Worm (Caenorhabditis elegans) whole organism, L4 larva: ENCODE results near the gene pbs-6.

ENCODE experiments used
- F10B5.3 ChIP-seq: sonication (generic microtip); optimal IDR thresholded peaks from 2 replicates; lab custom pipeline; 2016; ENCODE audit warnings: mild to moderate bottlenecking, missing genetic modification characterization, missing compliant biosample characterization
- Y48G9A.11 ChIP-seq: fragments of 200-800 bp; sonication (Bioruptor generic); IDR thresholded peaks from 2 replicates; pipeline ENCODE4 v1.3.6; 2022; ENCODE audit warnings: missing genetic modification reagents, missing genetic modification characterization, missing compliant biosample characterization
- ZK337.2 ChIP-seq: fragments of 200-800 bp; sonication (Bioruptor generic); IDR thresholded peaks from 2 replicates; pipeline ENCODE4 v1.3.6; 2022; ENCODE audit warnings: missing genetic modification reagents, missing genetic modification characterization, missing compliant biosample characterization
- aly-2 ChIP-seq: sonication (generic microtip); optimal IDR thresholded peaks from 2 replicates; lab custom pipeline; 2018; ENCODE audit warnings: missing biosample characterization, missing genetic modification characterization
- arid-1 ChIP-seq: fragments of 200-800 bp; sonication (Bioruptor generic); conservative IDR thresholded peaks from 2 replicates; pipeline ENCODE4 v1.3.6; 2022; ENCODE audit warnings: missing genetic modification reagents, missing genetic modification characterization, missing compliant biosample characterization
- ceh-44 ChIP-seq: fragments of 200-800 bp; sonication (Bioruptor generic); IDR thresholded peaks from 2 replicates; pipeline ENCODE4 v1.3.6; 2022; ENCODE audit warnings: missing genetic modification reagents, missing genetic modification characterization, missing compliant biosample characterization
- daf-16 ChIP-seq, 3 experiments: sonication (generic microtip); optimal IDR thresholded peaks; 2 replicates each; lab custom pipeline; 2016 to 2017; ENCODE audit warnings: missing genetic modification characterization in 3 of 3, missing genetic modification reagents in 3 of 3, mild to moderate bottlenecking in 2 of 3, missing compliant biosample characterization in 2 of 3, missing biosample characterization in 1 of 3, moderate library complexity in 1 of 3
- dmd-8 ChIP-seq: fragments of 200-800 bp; sonication (Bioruptor generic); IDR thresholded peaks from 2 replicates; pipeline ENCODE4 v1.3.6; 2022; ENCODE audit warnings: missing genetic modification characterization, missing compliant biosample characterization
- dmd-9 ChIP-seq: fragments of 200-800 bp; sonication (Bioruptor generic); IDR thresholded peaks from 2 replicates; pipeline ENCODE4 v1.3.6; 2022; ENCODE audit warnings: missing genetic modification reagents, missing genetic modification characterization, missing compliant biosample characterization
- duxl-1 ChIP-seq: sonication (generic microtip); optimal IDR thresholded peaks from 2 replicates; lab custom pipeline; 2016; ENCODE audit warnings: mild to moderate bottlenecking, missing genetic modification characterization, moderate library complexity, missing compliant biosample characterization; ENCODE audit not compliant: poor library complexity
- dve-1 ChIP-seq: sonication (generic microtip); optimal IDR thresholded peaks from 2 replicates; lab custom pipeline; 2017; ENCODE audit warnings: antibody characterized with exemption, mild to moderate bottlenecking, missing genetic modification characterization, missing compliant biosample characterization; ENCODE audit not compliant: insufficient read depth
- egl-43 ChIP-seq: fragments of 200-800 bp; sonication (Bioruptor generic); IDR thresholded peaks from 2 replicates; pipeline ENCODE4 v1.3.6; 2022; ENCODE audit warnings: missing genetic modification reagents, missing genetic modification characterization, missing compliant biosample characterization
- fkh-10 ChIP-seq: fragments of 150-350 bp; optimal IDR thresholded peaks from 2 replicates; lab custom pipeline; 2014; ENCODE audit warnings: missing biosample characterization, missing genetic modification reagents, missing genetic modification characterization
- fos-1 ChIP-seq: fragments of 150-350 bp; optimal IDR thresholded peaks from 2 replicates; lab custom pipeline; 2014; ENCODE audit warnings: missing biosample characterization, missing genetic modification characterization
- hlh-11 ChIP-seq: fragments of 200-800 bp; sonication (Bioruptor generic); optimal IDR thresholded peaks from 2 replicates; lab custom pipeline; 2018; ENCODE audit warnings: mild to moderate bottlenecking, missing genetic modification characterization, missing compliant biosample characterization
- hlh-30 ChIP-seq: sonication (generic microtip); optimal IDR thresholded peaks from 2 replicates; lab custom pipeline; 2017; ENCODE audit warnings: antibody characterized with exemption, mild to moderate bottlenecking, missing genetic modification characterization, missing compliant biosample characterization; ENCODE audit not compliant: insufficient read depth
- lim-7 ChIP-seq: fragments of 200-800 bp; sonication (Bioruptor generic); IDR thresholded peaks from 2 replicates; pipeline ENCODE4 v1.3.6; 2022; ENCODE audit warnings: missing genetic modification characterization, missing compliant biosample characterization
- lin-38 ChIP-seq: fragments of 200-800 bp; sonication (Bioruptor generic); IDR thresholded peaks from 2 replicates; pipeline ENCODE4 v1.3.6; 2022; ENCODE audit warnings: missing genetic modification reagents, missing genetic modification characterization, missing compliant biosample characterization
- lsy-2 ChIP-seq, 2 experiments: fragments of 150-350 bp in 1 of 2; sonication (generic microtip) in 1 of 2; optimal IDR thresholded peaks; 2 replicates each; lab custom pipeline; 2014 to 2017; ENCODE audit warnings: missing biosample characterization in 2 of 2, missing genetic modification characterization in 2 of 2
- mdl-1 ChIP-seq, 2 experiments: fragments of 150-350 bp in 1 of 2; sonication (generic microtip) in 1 of 2; optimal IDR thresholded peaks; 2 replicates each; lab custom pipeline; 2014 to 2017; ENCODE audit warnings: missing biosample characterization in 2 of 2, missing genetic modification characterization in 2 of 2
- mes-2 ChIP-seq: sonication (generic microtip); optimal IDR thresholded peaks from 2 replicates; lab custom pipeline; 2016; ENCODE audit warnings: missing genotype, mild to moderate bottlenecking, missing genetic modification characterization, missing compliant biosample characterization; ENCODE audit not compliant: poor library complexity, severe bottlenecking
- nhr-28 ChIP-seq: fragments of 150-350 bp; optimal IDR thresholded peaks from 2 replicates; lab custom pipeline; 2014; ENCODE audit warnings: missing biosample characterization, missing genetic modification characterization
- nhr-41 ChIP-seq: fragments of 200-800 bp; sonication (Bioruptor generic); IDR thresholded peaks from 2 replicates; pipeline ENCODE4 v1.3.6; 2022; ENCODE audit warnings: missing genetic modification reagents, missing genetic modification characterization, missing compliant biosample characterization
- nhr-42 ChIP-seq: fragments of 200-800 bp; sonication (Bioruptor generic); IDR thresholded peaks from 2 replicates; pipeline ENCODE4 v1.3.6; 2022; ENCODE audit warnings: missing genetic modification characterization, missing compliant biosample characterization
- pha-4 ChIP-seq, 2 experiments: fragments of 150-350 bp in 1 of 2; fragments of 200-800 bp in 1 of 2; sonication (Bioruptor generic) in 1 of 2; IDR thresholded peaks in 1 of 2; optimal IDR thresholded peaks in 1 of 2; 2 replicates each; pipeline versions ENCODE4 v1.3.6 to Lab custom; 2014 to 2022; ENCODE audit warnings: missing genetic modification characterization in 2 of 2, missing genetic modification reagents in 2 of 2, missing biosample characterization in 1 of 2, missing compliant biosample characterization in 1 of 2
- sdz-12 ChIP-seq: fragments of 200-800 bp; sonication (Bioruptor generic); optimal IDR thresholded peaks from 2 replicates; lab custom pipeline; 2018; ENCODE audit warnings: mild to moderate bottlenecking, missing genetic modification characterization, missing compliant biosample characterization
- set-16 ChIP-seq: fragments of 200-800 bp; sonication (Bioruptor generic); IDR thresholded peaks from 2 replicates; pipeline ENCODE4 v1.3.6; 2022; ENCODE audit warnings: missing genetic modification reagents, missing genetic modification characterization, missing compliant biosample characterization
- skn-1 ChIP-seq: fragments of 150-350 bp; optimal IDR thresholded peaks from 2 replicates; lab custom pipeline; 2014; ENCODE audit warnings: missing biosample characterization, missing genetic modification characterization
- snpc-4 ChIP-seq: fragments of 150-350 bp; optimal IDR thresholded peaks from 2 replicates; lab custom pipeline; 2014; ENCODE audit warnings: missing biosample characterization, missing genetic modification characterization
- tra-1 ChIP-seq: fragments of 200-800 bp; sonication (Bioruptor generic); IDR thresholded peaks from 2 replicates; pipeline ENCODE4 v1.3.6; 2022; ENCODE audit warnings: missing genetic modification reagents, missing genetic modification characterization, missing compliant biosample characterization
- unc-130 ChIP-seq: sonication (generic microtip); optimal IDR thresholded peaks from 2 replicates; lab custom pipeline; 2016; ENCODE audit warnings: missing genetic modification reagents, missing genetic modification characterization, missing compliant biosample characterization
- unc-62 ChIP-seq, 3 experiments: fragments of 150-350 bp in 1 of 3; sonication (generic microtip); optimal IDR thresholded peaks in 2 of 3; peaks in 1 of 3; 1 replicate in 1 of 3; 2 replicates in 2 of 3; lab custom pipeline; 2014 to 2017; ENCODE audit warnings: missing biosample characterization in 3 of 3, missing genetic modification characterization in 3 of 3, missing genetic modification reagents in 3 of 3, missing genotype in 1 of 3
- zag-1 ChIP-seq: fragments of 150-350 bp; optimal IDR thresholded peaks from 2 replicates; lab custom pipeline; 2014; ENCODE audit warnings: missing biosample characterization, missing genetic modification characterization
- zfp-2 ChIP-seq: sonication (generic microtip); optimal IDR thresholded peaks from 2 replicates; lab custom pipeline; 2016; ENCODE audit warnings: mild to moderate bottlenecking, missing genetic modification characterization, missing compliant biosample characterization
- zfp-3 ChIP-seq: fragments of 200-800 bp; sonication (Bioruptor generic); conservative IDR thresholded peaks from 2 replicates; pipeline ENCODE4 v1.3.6; 2022; ENCODE audit warnings: missing genetic modification reagents, missing genetic modification characterization, missing compliant biosample characterization
- zip-2 ChIP-seq: fragments of 150-350 bp; optimal IDR thresholded peaks from 2 replicates; lab custom pipeline; 2014; ENCODE audit warnings: missing biosample characterization, missing genetic modification characterization
- ztf-7 ChIP-seq: fragments of 150-350 bp; optimal IDR thresholded peaks from 2 replicates; lab custom pipeline; 2014; ENCODE audit warnings: missing biosample characterization, missing genetic modification characterization

pbs-6 gene

DNA sequence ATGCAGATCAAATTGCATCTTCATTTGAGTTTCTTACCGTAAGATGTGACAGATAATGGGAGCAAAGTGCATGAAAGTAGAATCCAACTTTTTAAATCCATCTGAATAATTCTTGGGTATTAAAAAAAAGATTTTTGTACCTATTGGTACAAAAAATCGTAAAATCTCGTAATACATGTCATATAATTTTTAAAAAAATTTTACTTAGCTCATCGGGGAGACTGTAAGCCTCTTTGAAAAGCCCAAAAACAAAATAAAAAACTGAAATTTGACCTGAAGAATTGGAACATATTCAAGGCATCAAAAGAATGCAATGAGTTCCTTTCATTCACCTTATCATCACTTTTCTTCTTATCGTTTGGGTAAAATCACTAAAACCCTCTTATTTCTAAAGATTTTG lies 32.0 kb upstream of the pbs-6 start, which contains the start of gene clec-160:
Gene clec-160 (minus strand): TSS at position 101 of the 400 bp plus-strand sequence.
- TF ChIP-seq mes-2 = no peak

DNA sequence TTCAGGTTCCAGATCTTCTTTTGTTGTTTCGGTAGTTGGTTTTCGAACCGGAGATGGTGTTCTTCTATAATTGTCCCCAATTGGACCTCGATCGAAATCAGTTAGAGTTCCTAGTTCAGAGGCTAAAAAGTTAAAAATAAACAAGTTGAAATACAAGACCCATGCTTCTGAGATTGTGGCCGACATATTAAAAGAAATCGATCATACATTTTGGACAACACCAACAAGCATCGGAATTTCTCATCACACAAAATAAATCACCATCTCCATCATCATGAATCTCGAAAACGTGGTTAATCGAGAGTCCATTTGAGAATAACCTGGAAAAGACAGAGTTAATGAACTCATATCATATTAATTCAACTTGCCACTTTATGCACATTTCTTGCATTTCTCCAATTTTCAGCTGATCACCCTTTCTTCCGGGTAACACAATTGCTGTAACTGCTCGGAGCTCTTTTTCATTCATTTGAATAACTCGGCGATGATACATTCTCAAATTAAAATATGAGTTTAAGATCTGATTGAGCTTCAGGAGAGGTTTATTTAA lies 27.9 kb upstream of the pbs-6 start, which contains the start of the genes mps-4 and F09G8.10:
Gene mps-4 (minus strand): TSS at position 101 of the 550 bp plus-strand sequence.
Gene F09G8.10 (minus strand): TSS at position 500 of the 550 bp plus-strand sequence.
- TF ChIP-seq aly-2 (tag; lab: Kevin White, UChicago) (no peak), lin-38 (no peak), F10B5.3 (tag; lab: Kevin White, UChicago) (no peak), skn-1 (no peak), dmd-9 (GFP tag; lab: Robert Waterston, UW) (no peak), zip-2 (tag; lab: Kevin White, UChicago) (no peak)

DNA sequence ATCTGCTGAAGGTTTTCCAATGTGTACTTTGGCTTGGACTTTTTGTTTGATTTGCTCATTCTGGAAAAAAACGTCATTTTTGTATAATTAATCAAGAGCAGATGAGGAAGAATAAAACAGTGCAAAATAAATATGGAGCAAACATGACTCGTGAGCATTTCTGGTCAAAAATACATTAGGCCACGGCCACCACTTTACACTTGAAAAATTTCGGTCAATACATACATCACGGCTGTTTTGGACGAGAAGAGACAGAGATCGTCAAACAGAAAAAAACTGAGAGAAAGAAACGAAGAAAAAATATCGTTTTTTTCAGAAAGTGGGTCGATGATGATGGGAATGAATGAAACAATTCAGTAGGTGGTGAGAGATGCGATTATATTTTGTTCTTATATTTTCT lies 24.4 kb upstream of the pbs-6 start, which contains the start of the genes F09G8.7 and crn-7:
Gene F09G8.7 (minus strand): TSS at position 60 of the 400 bp plus-strand sequence.
Gene crn-7 (plus strand): TSS at position 236 of the 400 bp plus-strand sequence.
- TF ChIP-seq dmd-8 (GFP tag; lab: Robert Waterston, UW) (no peak), zfp-3 (no peak), set-16 (GFP tag; lab: Robert Waterston, UW) (no peak), ceh-44 (GFP tag; lab: Robert Waterston, UW) (no peak), Y48G9A.11 (GFP tag; lab: Robert Waterston, UW) (no peak), mes-2 (peak; percentile 67), dmd-9 (GFP tag; lab: Robert Waterston, UW) (no peak), snpc-4 (no peak), ZK337.2 (GFP tag; lab: Robert Waterston, UW) (no peak), pha-4 (GFP tag; IDR thresholded peaks at IDR 0.05; lab: Robert Waterston, UW) (no peak), pha-4 (tag; optimal IDR thresholded peaks at IDR 0.05; lab: Kevin White, UChicago) (peak; percentile 45), fkh-10 (GFP tag; lab: Kevin White, UChicago) (no peak), mdl-1 (tag; optimal IDR thresholded peaks at IDR 0.05; lab: Kevin White, UChicago) (no peak), dve-1 (peak; percentile 28), daf-16 (GFP tag; optimal IDR thresholded peaks at IDR 0.05; lab: Kevin White, UChicago) (no peak), daf-16 (tag; optimal IDR thresholded peaks at IDR 0.05; lab: Kevin White, UChicago) (peak; percentile 15), unc-62 (GFP tag; optimal IDR thresholded peaks at IDR 0.05 in 1 of 2; lab: Kevin White, UChicago) (peak in 1 of 2 experiments; percentile 57), unc-62 (tag; optimal IDR thresholded peaks at IDR 0.05; lab: Kevin White, UChicago) (no peak), lim-7 (GFP tag; lab: Robert Waterston, UW) (no peak), tra-1 (GFP tag; lab: Robert Waterston, UW) (no peak), duxl-1 (no peak), ztf-7 (tag; lab: Kevin White, UChicago) (no peak), F10B5.3 (tag; lab: Kevin White, UChicago) (no peak), zag-1 (tag; lab: Kevin White, UChicago) (no peak), arid-1 (GFP tag; lab: Robert Waterston, UW) (no peak), lsy-2 (tag; optimal IDR thresholded peaks at IDR 0.05; lab: Kevin White, UChicago) (peak in 1 of 2 experiments; percentile 61), nhr-41 (GFP tag; lab: Robert Waterston, UW) (no peak), sdz-12 (no peak), hlh-30 (tag; lab: Kevin White, UChicago) (peak; percentile 55), nhr-42 (GFP tag; lab: Robert Waterston, UW) (no peak), egl-43 (no peak), fos-1 (no peak), zfp-2 (no peak), nhr-28 (tag; lab: Kevin White, UChicago) (peak; percentile 51), hlh-11 (peak; percentile 38), unc-130 (GFP tag; lab: Kevin White, UChicago) (no peak), lin-38 (peak; percentile 39; the same call in 1 of the 2 replicates)
